Fruit fly (Drosophila melanogaster) whole organism, embryonic: ENCODE results near the gene CG4955.

Experiments
- Atf6 ChIP-seq: fragments of 200-800 bp; sonication (Bioruptor generic); IDR thresholded peaks from 2 replicates; pipeline ENCODE4 v1.3.6; 2022; ENCODE audit warnings: missing biosample characterization, missing genetic modification characterization
- BEAF-32 ChIP-seq: fragments of 200-800 bp; sonication (Bioruptor generic); optimal IDR thresholded peaks from 3 replicates; lab custom pipeline; 2017; ENCODE audit warnings: missing biosample characterization, missing genetic modification characterization, mild to moderate bottlenecking, moderate library complexity, missing genetic modification reagents
- CG10462 ChIP-seq: fragments of 200-800 bp; sonication (Bioruptor generic); optimal IDR thresholded peaks from 2 replicates; lab custom pipeline; 2016; ENCODE audit warnings: missing biosample characterization, missing genetic modification characterization
- CG12219 ChIP-seq: fragments of 200-800 bp; sonication (Bioruptor generic); optimal IDR thresholded peaks from 3 replicates; lab custom pipeline; 2018; ENCODE audit warnings: missing biosample characterization, mild to moderate bottlenecking, missing genetic modification characterization
- CG13775 ChIP-seq: fragments of 200-800 bp; sonication (Bioruptor generic); optimal IDR thresholded peaks from 3 replicates; lab custom pipeline; 2017; ENCODE audit warnings: missing biosample characterization, mild to moderate bottlenecking, missing genetic modification characterization
- CG14441 ChIP-seq: fragments of 200-800 bp; sonication (Bioruptor generic); IDR thresholded peaks from 2 replicates; pipeline ENCODE4 v1.3.6; 2022; ENCODE audit warnings: missing biosample characterization, missing genetic modification characterization
- CG14710 ChIP-seq: fragments of 200-800 bp; sonication (Bioruptor generic); optimal IDR thresholded peaks from 3 replicates; lab custom pipeline; 2019; ENCODE audit warnings: missing biosample characterization, mild to moderate bottlenecking, missing genetic modification characterization, moderate library complexity
- CG14965 ChIP-seq: fragments of 200-800 bp; sonication (Bioruptor generic); optimal IDR thresholded peaks from 2 replicates; lab custom pipeline; 2016; ENCODE audit warnings: missing biosample characterization, missing genetic modification characterization, borderline replicate concordance
- CG1602 ChIP-seq: fragments of 200-800 bp; sonication (Bioruptor generic); optimal IDR thresholded peaks from 3 replicates; lab custom pipeline; 2016; ENCODE audit warnings: missing biosample characterization, missing genetic modification characterization
- CG18476 ChIP-seq: fragments of 200-800 bp; sonication (Bioruptor generic); optimal IDR thresholded peaks from 2 replicates; lab custom pipeline; 2016; ENCODE audit warnings: missing biosample characterization, mild to moderate bottlenecking, missing genetic modification characterization
- CG2129 ChIP-seq: fragments of 200-800 bp; sonication (Bioruptor generic); IDR thresholded peaks from 2 replicates; pipeline ENCODE4 v1.3.6; 2022; ENCODE audit warnings: missing biosample characterization, missing genetic modification characterization; ENCODE audit not compliant: partially characterized antibody
- CG30403 ChIP-seq: fragments of 200-800 bp; sonication (Bioruptor generic); optimal IDR thresholded peaks from 3 replicates; lab custom pipeline; 2016; ENCODE audit warnings: missing biosample characterization, missing genetic modification characterization
- CG31224 ChIP-seq: fragments of 200-800 bp; sonication (Bioruptor generic); IDR thresholded peaks from 2 replicates; pipeline ENCODE4 v1.3.6; 2022; ENCODE audit warnings: missing biosample characterization, missing genetic modification characterization
- CG34422 ChIP-seq: fragments of 200-800 bp; sonication (Bioruptor generic); IDR thresholded peaks from 3 replicates; pipeline ENCODE4 v1.3.6; 2022; ENCODE audit warnings: missing biosample characterization, missing genetic modification characterization
- CG4707 ChIP-seq: fragments of 200-800 bp; sonication (Bioruptor generic); optimal IDR thresholded peaks from 2 replicates; lab custom pipeline; 2018; ENCODE audit warnings: missing biosample characterization, mild to moderate bottlenecking, missing genetic modification characterization, moderate library complexity
- CG6654 ChIP-seq: fragments of 200-800 bp; sonication (Bioruptor generic); optimal IDR thresholded peaks from 2 replicates; lab custom pipeline; 2017; ENCODE audit warnings: missing biosample characterization, mild to moderate bottlenecking, missing genetic modification characterization
- CG6689 ChIP-seq: fragments of 200-800 bp; sonication (Bioruptor generic); IDR thresholded peaks from 2 replicates; pipeline ENCODE4 v1.3.6; 2022; ENCODE audit warnings: missing biosample characterization, missing genetic modification characterization
- CG7963 ChIP-seq: fragments of 200-800 bp; sonication (Bioruptor generic); IDR thresholded peaks from 3 replicates; pipeline ENCODE4 v1.3.6; 2022; ENCODE audit warnings: missing biosample characterization, missing genetic modification characterization; ENCODE audit not compliant: partially characterized antibody
- CG8388 ChIP-seq: fragments of 200-800 bp; sonication (Bioruptor generic); optimal IDR thresholded peaks from 2 replicates; lab custom pipeline; 2019; ENCODE audit warnings: missing biosample characterization, mild to moderate bottlenecking, missing genetic modification characterization, moderate library complexity
- CG9437 ChIP-seq: fragments of 200-800 bp; sonication (Bioruptor generic); optimal IDR thresholded peaks from 2 replicates; lab custom pipeline; 2018; ENCODE audit warnings: missing biosample characterization, mild to moderate bottlenecking, missing genetic modification characterization
- Dip2 ChIP-seq: fragments of 200-800 bp; sonication (Bioruptor generic); IDR thresholded peaks from 2 replicates; pipeline ENCODE4 v1.3.6; 2022; ENCODE audit warnings: missing biosample characterization, missing genetic modification characterization
- HHEX ChIP-seq: fragments of 200-800 bp; sonication (Bioruptor generic); optimal IDR thresholded peaks from 3 replicates; lab custom pipeline; 2017; ENCODE audit warnings: missing biosample characterization, mild to moderate bottlenecking, missing genetic modification characterization, missing genetic modification reagents
- Hand ChIP-seq: fragments of 200-800 bp; sonication (Bioruptor generic); optimal IDR thresholded peaks from 2 replicates; lab custom pipeline; 2017; ENCODE audit warnings: mild to moderate bottlenecking, missing biosample characterization, missing genetic modification reagents, missing genetic modification characterization
- Neu2 ChIP-seq: fragments of 200-800 bp; sonication (Bioruptor generic); optimal IDR thresholded peaks from 3 replicates; lab custom pipeline; 2016; ENCODE audit warnings: missing biosample characterization, missing genetic modification characterization, borderline replicate concordance
- Sry-β ChIP-seq: fragments of 200-800 bp; sonication (Bioruptor generic); optimal IDR thresholded peaks from 2 replicates; lab custom pipeline; 2018; ENCODE audit warnings: missing biosample characterization, mild to moderate bottlenecking, missing genetic modification characterization, moderate library complexity
- abd-A ChIP-seq: fragments of 200-800 bp; sonication (Bioruptor generic); optimal IDR thresholded peaks from 3 replicates; lab custom pipeline; 2019; ENCODE audit warnings: missing biosample characterization, mild to moderate bottlenecking, missing genetic modification characterization, moderate library complexity
- bcd ChIP-seq: fragments of 200-800 bp; sonication (Bioruptor generic); optimal IDR thresholded peaks from 2 replicates; lab custom pipeline; 2017; ENCODE audit warnings: missing biosample characterization, mild to moderate bottlenecking, missing genetic modification characterization
- crc ChIP-seq: fragments of 200-800 bp; sonication (Bioruptor generic); optimal IDR thresholded peaks from 2 replicates; lab custom pipeline; 2016; ENCODE audit warnings: missing biosample characterization, missing genetic modification characterization
- crp ChIP-seq, 2 experiments: fragments of 200-800 bp; sonication (Bioruptor generic); optimal IDR thresholded peaks; 2 replicates in 1 of 2; 3 replicates in 1 of 2; lab custom pipeline; 2017; ENCODE audit warnings: missing biosample characterization in 2 of 2, missing genetic modification characterization in 2 of 2, mild to moderate bottlenecking in 1 of 2, moderate library complexity in 1 of 2
- ewg ChIP-seq: fragments of 200-800 bp; sonication (Bioruptor generic); optimal IDR thresholded peaks from 3 replicates; lab custom pipeline; 2017; ENCODE audit warnings: mild to moderate bottlenecking, missing biosample characterization, missing genetic modification reagents, missing genetic modification characterization
- exex ChIP-seq: fragments of 200-800 bp; sonication (Bioruptor generic); optimal IDR thresholded peaks from 4 replicates; lab custom pipeline; 2018; ENCODE audit warnings: missing biosample characterization, mild to moderate bottlenecking, missing genetic modification characterization, moderate library complexity
- gcm2 ChIP-seq: fragments of 200-800 bp; sonication (Bioruptor generic); optimal IDR thresholded peaks from 2 replicates; lab custom pipeline; 2016; ENCODE audit warnings: missing biosample characterization, missing genetic modification characterization
- grau ChIP-seq: fragments of 200-800 bp; optimal IDR thresholded peaks from 3 replicates; lab custom pipeline; 2019; ENCODE audit warnings: missing biosample characterization, mild to moderate bottlenecking, missing genetic modification characterization, moderate library complexity
- gro ChIP-seq: fragments of 200-800 bp; sonication (Bioruptor generic); optimal IDR thresholded peaks from 2 replicates; lab custom pipeline; 2016; ENCODE audit warnings: missing biosample characterization, missing genetic modification characterization
- h ChIP-seq: fragments of >200 bp; optimal IDR thresholded peaks from 2 replicates; lab custom pipeline; 2017
- knrl ChIP-seq: fragments of 200-800 bp; sonication (Bioruptor generic); IDR thresholded peaks from 3 replicates; pipeline ENCODE4 v1.3.6; 2022; ENCODE audit warnings: missing biosample characterization, missing genetic modification characterization; ENCODE audit not compliant: partially characterized antibody
- lbe ChIP-seq: fragments of 200-800 bp; sonication (Bioruptor generic); optimal IDR thresholded peaks from 2 replicates; lab custom pipeline; 2016; ENCODE audit warnings: missing biosample characterization, mild to moderate bottlenecking, missing genetic modification characterization
- lola ChIP-seq, 3 experiments: fragments of >200 bp in 2 of 3; fragments of 200-800 bp in 1 of 3; sonication (Bioruptor generic) in 1 of 3; optimal IDR thresholded peaks; 2 replicates each; lab custom pipeline; 2017 to 2019; ENCODE audit warnings: missing biosample characterization in 3 of 3, missing genetic modification characterization in 3 of 3, mild to moderate bottlenecking in 1 of 3, moderate library complexity in 1 of 3
- pzg ChIP-seq: fragments of 200-800 bp; sonication (Bioruptor generic); optimal IDR thresholded peaks from 3 replicates; lab custom pipeline; 2018; ENCODE audit warnings: missing biosample characterization, mild to moderate bottlenecking, missing genetic modification characterization, moderate library complexity
- sc ChIP-seq, 3 experiments: fragments of >200 bp in 2 of 3; fragments of 200-800 bp in 1 of 3; sonication (Bioruptor generic) in 1 of 3; optimal IDR thresholded peaks; 2 replicates in 2 of 3; 3 replicates in 1 of 3; lab custom pipeline; 2017; ENCODE audit warnings: mild to moderate bottlenecking in 1 of 3, missing biosample characterization in 1 of 3, missing genetic modification characterization in 1 of 3, missing genetic modification reagents in 1 of 3
- sens ChIP-seq: fragments of 200-800 bp; sonication (Bioruptor generic); peaks from one replicate; lab custom pipeline; 2016; ENCODE audit warnings: missing biosample characterization, missing genetic modification characterization
- sima ChIP-seq: fragments of 200-800 bp; sonication (Bioruptor generic); optimal IDR thresholded peaks from 2 replicates; lab custom pipeline; 2016; ENCODE audit warnings: missing biosample characterization, missing genetic modification characterization
- slou ChIP-seq: fragments of 200-800 bp; sonication (Bioruptor generic); optimal IDR thresholded peaks from 3 replicates; lab custom pipeline; 2016; ENCODE audit warnings: missing biosample characterization, missing genetic modification characterization
- tll ChIP-seq, 2 experiments: fragments of 200-800 bp in 1 of 2; fragments of >200 bp in 1 of 2; sonication (Bioruptor generic) in 1 of 2; optimal IDR thresholded peaks; 2 replicates each; lab custom pipeline; 2017 to 2019; ENCODE audit warnings: missing biosample characterization in 2 of 2, missing genetic modification characterization in 2 of 2, mild to moderate bottlenecking in 1 of 2, moderate library complexity in 1 of 2
- ttk ChIP-seq: fragments of 200-800 bp; sonication (Bioruptor generic); IDR thresholded peaks from 2 replicates; pipeline ENCODE4 v2.1.2; 2022; ENCODE audit warnings: missing biosample characterization, missing genetic modification characterization
- twi ChIP-seq: fragments of 200-800 bp; optimal IDR thresholded peaks from 2 replicates; lab custom pipeline; 2019; ENCODE audit warnings: missing biosample characterization, mild to moderate bottlenecking, missing genetic modification characterization, moderate library complexity
- wdn ChIP-seq: fragments of 200-800 bp; sonication (Bioruptor generic); IDR thresholded peaks from 2 replicates; pipeline ENCODE4 v1.3.6; 2022; ENCODE audit warnings: missing biosample characterization, missing genetic modification characterization

CG4955 gene

DNA sequence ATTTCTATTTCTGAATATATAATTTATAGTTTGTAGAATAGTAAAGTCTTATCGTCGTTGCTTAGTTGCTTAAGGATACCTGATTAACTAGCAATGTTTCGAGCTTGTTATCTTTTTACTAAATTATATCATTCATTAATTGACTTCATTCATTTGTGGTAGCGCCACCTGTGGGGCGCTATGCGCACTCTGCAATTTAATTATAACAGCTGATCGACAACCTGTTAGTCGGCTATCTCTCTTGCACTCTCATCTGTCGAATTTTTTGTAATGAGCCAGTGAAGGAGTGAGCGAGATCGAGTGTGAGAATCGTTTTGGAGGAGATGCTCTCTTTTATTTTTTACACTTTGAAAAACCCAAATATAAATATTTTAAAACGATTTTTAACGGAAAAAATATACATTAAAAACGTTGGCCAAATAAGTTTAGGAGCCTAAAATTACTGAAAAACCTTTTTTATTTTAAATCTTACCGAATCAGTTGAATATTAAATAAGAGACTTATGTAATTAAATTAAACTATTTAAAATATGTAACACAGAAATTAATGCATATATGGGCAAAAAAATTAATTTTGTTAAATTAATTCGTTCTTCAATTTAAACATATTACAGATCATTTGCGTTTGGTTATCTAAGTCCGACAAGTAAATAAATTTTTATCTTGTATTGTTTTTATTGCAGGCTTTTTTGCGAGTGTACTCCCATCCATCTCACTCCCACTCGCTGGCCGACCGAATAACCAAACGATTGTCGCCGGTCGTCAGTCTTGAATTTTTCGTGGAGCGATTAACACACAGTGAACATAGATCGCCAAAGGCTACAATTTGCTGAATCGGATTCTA is 10.0 kb downstream of the CG4955 start, which contains the start of the genes CG16700 and CG4991 (continued):
- TF ChIP-seq CG34422 (GFP tag; lab: Robert Waterston, UW) (peak; percentile 65; the same call in 1 of the 3 replicates), slou (GFP tag; lab: Kevin White, UChicago) (peak; percentile 78), gcm2 (GFP tag; lab: Kevin White, UChicago) (no peak), ttk (peak; percentile 62), CG6689 (peak; percentile 86), CG1602 (peak; percentile 78), ewg (peak; percentile 37), crp (GFP tag; optimal IDR thresholded peaks at IDR 0.05; lab: Kevin White, UChicago) (peak in 1 of 2 experiments; percentile 82), bcd (peak; percentile 85), abd-A (no peak), CG30403 (GFP tag; lab: Kevin White, UChicago) (peak; percentile 88), tll (GFP tag; optimal IDR thresholded peaks at IDR 0.05; lab: Kevin White, UChicago) (peak in 1 of 2 experiments; percentile 23), sima (GFP tag; lab: Kevin White, UChicago) (no peak), pzg (GFP tag; lab: Kevin White, UChicago) (no peak), lbe (GFP tag; lab: Kevin White, UChicago) (no peak), CG31224 (GFP tag; lab: Robert Waterston, UW) (peak; percentile 43; the same call in 1 of the 2 replicates), sens (GFP tag; lab: Kevin White, UChicago) (peak; percentile 86), Hand (GFP tag; lab: Kevin White, UChicago) (peak; percentile 67), Dip2 (GFP tag; lab: Robert Waterston, UW) (no peak), BEAF-32 (GFP tag; lab: Kevin White, UChicago) (no peak), lola (GFP tag; optimal IDR thresholded peaks at IDR 0.05; lab: Kevin White, UChicago) (peak in 1 of 3 experiments; percentile 92), CG6654 (GFP tag; lab: Kevin White, UChicago) (peak; percentile 41), CG14965 (GFP tag; lab: Kevin White, UChicago) (no peak), exex (peak; percentile 35), Neu2 (GFP tag; lab: Kevin White, UChicago) (no peak), gro (GFP tag; lab: Kevin White, UChicago) (no peak), CG12219 (no peak), twi (peak; percentile 69), CG14441 (GFP tag; lab: Robert Waterston, UW) (peak; percentile 67), CG13775 (GFP tag; lab: Kevin White, UChicago) (peak; percentile 85), CG18476 (GFP tag; lab: Kevin White, UChicago) (peak; percentile 43), sc (optimal IDR thresholded peaks at IDR 0.05; lab: Kevin White, UChicago) (no peak), sc (GFP tag; optimal IDR thresholded peaks at IDR 0.05; lab: Kevin White, UChicago) (peak; percentile 76), CG8388 (GFP tag; lab: Kevin White, UChicago) (peak; percentile 77), h (no peak), CG2129 (no peak), wdn (GFP tag; lab: Robert Waterston, UW) (peak; percentile 50), CG7963 (GFP tag; lab: Robert Waterston, UW) (no peak), grau (peak; percentile 90), Atf6 (peak; percentile 58; the same call in 1 of the 2 replicates), CG10462 (peak; percentile 42), CG9437 (peak; percentile 87), CG14710 (tag; lab: Kevin White, UChicago) (peak; percentile 87), CG4707 (GFP tag; lab: Kevin White, UChicago) (no peak), crc (GFP tag; lab: Kevin White, UChicago) (no peak), HHEX (GFP tag; lab: Kevin White, UChicago) (peak; percentile 68), knrl (GFP tag; lab: Robert Waterston, UW) (no peak), Sry-β (GFP tag; lab: Kevin White, UChicago) (peak; percentile 17)
